Fruit fly (Drosophila melanogaster) whole organism, embryonic: ENCODE data around the gene tho2.
A peak's percentile ranks its signal among the peaks of the same experiment; 100 is the strongest.

Source experiments
- B-H2 ChIP-seq: fragments of 200-800 bp; sonication (Bioruptor generic); optimal IDR thresholded peaks from 2 replicates; lab custom pipeline; 2018; ENCODE audit warnings: missing biosample characterization, mild to moderate bottlenecking, missing genetic modification characterization
- CG10959 ChIP-seq: fragments of 200-800 bp; sonication (Bioruptor generic); IDR thresholded peaks from 2 replicates; pipeline ENCODE4 v1.3.6; 2022; ENCODE audit warnings: missing biosample characterization, missing genetic modification characterization
- CG11247 ChIP-seq: fragments of 200-800 bp; sonication (Bioruptor generic); IDR thresholded peaks from 2 replicates; pipeline ENCODE4 v1.3.6; 2022; ENCODE audit warnings: missing biosample characterization, missing genetic modification characterization
- CG11695 ChIP-seq: fragments of 200-800 bp; sonication (Bioruptor generic); IDR thresholded peaks from 3 replicates; pipeline ENCODE4 v1.3.6; 2022; ENCODE audit warnings: missing biosample characterization, missing genetic modification characterization
- CG12104 ChIP-seq: fragments of 200-800 bp; sonication (Bioruptor generic); optimal IDR thresholded peaks from 3 replicates; lab custom pipeline; 2016; ENCODE audit warnings: missing biosample characterization, missing genetic modification characterization
- CG12155 ChIP-seq: fragments of 200-800 bp; sonication (Bioruptor generic); optimal IDR thresholded peaks from 3 replicates; lab custom pipeline; 2016; ENCODE audit warnings: missing biosample characterization, missing genetic modification characterization
- CG13296 ChIP-seq: fragments of 200-800 bp; sonication (Bioruptor generic); optimal IDR thresholded peaks from 3 replicates; lab custom pipeline; 2018; ENCODE audit warnings: missing biosample characterization, mild to moderate bottlenecking, missing genetic modification characterization
- CG14965 ChIP-seq: fragments of 200-800 bp; sonication (Bioruptor generic); optimal IDR thresholded peaks from 2 replicates; lab custom pipeline; 2016; ENCODE audit warnings: missing biosample characterization, missing genetic modification characterization, borderline replicate concordance
- CG15479 ChIP-seq: fragments of 200-800 bp; sonication (Bioruptor generic); optimal IDR thresholded peaks from 3 replicates; lab custom pipeline; 2019; ENCODE audit warnings: missing biosample characterization, mild to moderate bottlenecking, missing genetic modification characterization, moderate library complexity
- CG15696 ChIP-seq: fragments of 200-800 bp; sonication (Bioruptor generic); optimal IDR thresholded peaks from 2 replicates; lab custom pipeline; 2019; ENCODE audit warnings: missing biosample characterization, mild to moderate bottlenecking, missing genetic modification characterization, moderate library complexity
- CG2199 ChIP-seq: fragments of 200-800 bp; sonication (Bioruptor generic); IDR thresholded peaks from 3 replicates; pipeline ENCODE4 v1.3.6; 2022; ENCODE audit warnings: missing biosample characterization, missing genetic modification characterization
- CG2202 ChIP-seq: fragments of 200-800 bp; sonication (Bioruptor generic); optimal IDR thresholded peaks from 2 replicates; lab custom pipeline; 2018; ENCODE audit warnings: missing biosample characterization, mild to moderate bottlenecking, missing genetic modification characterization
- CG34376 ChIP-seq: fragments of 200-800 bp; sonication (Bioruptor generic); optimal IDR thresholded peaks from 2 replicates; lab custom pipeline; 2018; ENCODE audit warnings: missing biosample characterization, mild to moderate bottlenecking, missing genetic modification characterization
- CG34422 ChIP-seq: fragments of 200-800 bp; sonication (Bioruptor generic); IDR thresholded peaks from 3 replicates; pipeline ENCODE4 v1.3.6; 2022; ENCODE audit warnings: missing biosample characterization, missing genetic modification characterization
- CG3847 ChIP-seq: fragments of 200-800 bp; sonication (Bioruptor generic); IDR thresholded peaks from 2 replicates; pipeline ENCODE4 v1.3.6; 2022; ENCODE audit warnings: missing biosample characterization, missing genetic modification characterization
- CG4707 ChIP-seq: fragments of 200-800 bp; sonication (Bioruptor generic); optimal IDR thresholded peaks from 2 replicates; lab custom pipeline; 2018; ENCODE audit warnings: missing biosample characterization, mild to moderate bottlenecking, missing genetic modification characterization, moderate library complexity
- CG4820 ChIP-seq: fragments of 200-800 bp; sonication (Bioruptor generic); optimal IDR thresholded peaks from 3 replicates; lab custom pipeline; 2016; ENCODE audit warnings: missing biosample characterization, missing genetic modification characterization
- CG6272 ChIP-seq: fragments of 200-800 bp; sonication (Bioruptor generic); IDR thresholded peaks from 2 replicates; pipeline ENCODE4 v1.3.6; 2022; ENCODE audit warnings: missing biosample characterization, missing genetic modification characterization
- CG9437 ChIP-seq: fragments of 200-800 bp; sonication (Bioruptor generic); optimal IDR thresholded peaks from 2 replicates; lab custom pipeline; 2018; ENCODE audit warnings: missing biosample characterization, mild to moderate bottlenecking, missing genetic modification characterization
- D19A ChIP-seq: fragments of 200-800 bp; optimal IDR thresholded peaks from 3 replicates; lab custom pipeline; 2019; ENCODE audit warnings: missing biosample characterization, mild to moderate bottlenecking, missing genetic modification characterization, moderate library complexity
- D19B ChIP-seq: fragments of 200-800 bp; sonication (Bioruptor generic); optimal IDR thresholded peaks from 2 replicates; lab custom pipeline; 2017; ENCODE audit warnings: missing biosample characterization, mild to moderate bottlenecking, missing genetic modification characterization
- Dfd ChIP-seq, 2 experiments: fragments of >200 bp; optimal IDR thresholded peaks; 2 replicates each; lab custom pipeline; 2017; ENCODE audit warnings: missing biosample characterization in 2 of 2, missing genetic modification characterization in 2 of 2
- Ets65A ChIP-seq: fragments of 200-800 bp; sonication (Bioruptor generic); peaks from one replicate; lab custom pipeline; 2016; ENCODE audit warnings: missing biosample characterization, missing genetic modification characterization
- HHEX ChIP-seq: fragments of 200-800 bp; sonication (Bioruptor generic); optimal IDR thresholded peaks from 3 replicates; lab custom pipeline; 2017; ENCODE audit warnings: missing biosample characterization, mild to moderate bottlenecking, missing genetic modification characterization, missing genetic modification reagents
- Nf-YA ChIP-seq: fragments of 200-800 bp; sonication (Bioruptor generic); IDR thresholded peaks from 2 replicates; pipeline ENCODE4 v1.3.6; 2022; ENCODE audit warnings: missing biosample characterization, missing genetic modification characterization
- Scr ChIP-seq: fragments of 200-800 bp; sonication (Bioruptor generic); IDR thresholded peaks from 2 replicates; pipeline ENCODE4 v1.3.6; 2022; ENCODE audit warnings: missing biosample characterization, missing genetic modification characterization; ENCODE audit not compliant: partially characterized antibody
- Sin3A ChIP-seq: fragments of >200 bp; optimal IDR thresholded peaks from 2 replicates; lab custom pipeline; 2018
- ab ChIP-seq: fragments of 200-800 bp; sonication (Bioruptor generic); optimal IDR thresholded peaks from 2 replicates; lab custom pipeline; 2016; ENCODE audit warnings: missing biosample characterization, missing genetic modification characterization
- ase ChIP-seq: fragments of 200-800 bp; sonication (Bioruptor generic); IDR thresholded peaks from 3 replicates; pipeline ENCODE4 v1.3.6; 2022; ENCODE audit warnings: missing biosample characterization, missing genetic modification characterization
- crc ChIP-seq: fragments of 200-800 bp; sonication (Bioruptor generic); optimal IDR thresholded peaks from 2 replicates; lab custom pipeline; 2016; ENCODE audit warnings: missing biosample characterization, missing genetic modification characterization
- dmrt99B ChIP-seq: fragments of 200-800 bp; sonication (Bioruptor generic); optimal IDR thresholded peaks from 2 replicates; lab custom pipeline; 2018; ENCODE audit warnings: missing biosample characterization, mild to moderate bottlenecking, missing genetic modification characterization, moderate library complexity
- ems ChIP-seq: fragments of 200-800 bp; sonication (Bioruptor generic); optimal IDR thresholded peaks from 3 replicates; lab custom pipeline; 2016; ENCODE audit warnings: missing biosample characterization, missing genetic modification characterization
- fd96Cb ChIP-seq: fragments of 200-800 bp; sonication (Bioruptor generic); optimal IDR thresholded peaks from 2 replicates; lab custom pipeline; 2018; ENCODE audit warnings: missing biosample characterization, mild to moderate bottlenecking, missing genetic modification characterization, moderate library complexity
- fru ChIP-seq: fragments of >200 bp; optimal IDR thresholded peaks from 2 replicates; lab custom pipeline; 2017
- gro ChIP-seq: fragments of 200-800 bp; sonication (Bioruptor generic); optimal IDR thresholded peaks from 2 replicates; lab custom pipeline; 2016; ENCODE audit warnings: missing biosample characterization, missing genetic modification characterization
- gsb-n ChIP-seq: fragments of 200-800 bp; sonication (Bioruptor generic); optimal IDR thresholded peaks from 3 replicates; lab custom pipeline; 2018; ENCODE audit warnings: missing biosample characterization, mild to moderate bottlenecking, missing genetic modification characterization
- inv ChIP-seq: fragments of 200-800 bp; sonication (Bioruptor generic); IDR thresholded peaks from 2 replicates; pipeline ENCODE4 v1.3.6; 2022; ENCODE audit warnings: missing biosample characterization, missing genetic modification characterization; ENCODE audit not compliant: partially characterized antibody
- luna ChIP-seq: fragments of 200-800 bp; sonication (Bioruptor generic); optimal IDR thresholded peaks from 2 replicates; lab custom pipeline; 2016; ENCODE audit warnings: missing biosample characterization, missing genetic modification characterization
- otp ChIP-seq: fragments of 200-800 bp; sonication (Bioruptor generic); IDR thresholded peaks from 3 replicates; pipeline ENCODE4, ENCODE4 v1.3.6; 2022; ENCODE audit warnings: missing biosample characterization, missing genetic modification characterization
- peb ChIP-seq: fragments of 200-800 bp; sonication (Bioruptor generic); IDR thresholded peaks from 2 replicates; pipeline ENCODE4 v1.3.6; 2022; ENCODE audit warnings: missing biosample characterization, missing genetic modification characterization
- ranshi ChIP-seq: fragments of 200-800 bp; sonication (Bioruptor generic); IDR thresholded peaks from 2 replicates; pipeline ENCODE4 v1.3.6; 2022; ENCODE audit warnings: missing biosample characterization, missing genetic modification characterization
- sens-2 ChIP-seq: fragments of 200-800 bp; sonication (Bioruptor generic); IDR thresholded peaks from 2 replicates; pipeline ENCODE4 v1.3.6; 2022; ENCODE audit warnings: missing biosample characterization, missing genetic modification characterization
- slbo ChIP-seq: fragments of 200-800 bp; sonication (Bioruptor generic); IDR thresholded peaks from 2 replicates; pipeline ENCODE4 v1.3.6; 2022; ENCODE audit warnings: missing biosample characterization, missing genetic modification characterization
- tin ChIP-seq: fragments of 200-800 bp; sonication (Bioruptor generic); optimal IDR thresholded peaks from 3 replicates; lab custom pipeline; 2016; ENCODE audit warnings: missing biosample characterization, missing genetic modification characterization
- toy ChIP-seq: fragments of 200-800 bp; sonication (Bioruptor generic); IDR thresholded peaks from 2 replicates; pipeline ENCODE4 v1.3.6; 2022; ENCODE audit warnings: missing biosample characterization, missing genetic modification characterization
- trh ChIP-seq: fragments of 200-800 bp; sonication (Bioruptor generic); optimal IDR thresholded peaks from 2 replicates; lab custom pipeline; 2016; ENCODE audit warnings: missing biosample characterization, missing genetic modification characterization
- unc-4 ChIP-seq: fragments of 200-800 bp; sonication (Bioruptor generic); IDR thresholded peaks from 2 replicates; pipeline ENCODE4 v1.3.6; 2022; ENCODE audit warnings: missing biosample characterization, missing genetic modification characterization; ENCODE audit not compliant: partially characterized antibody
- vfl ChIP-seq: fragments of 200-800 bp; sonication (Bioruptor generic); optimal IDR thresholded peaks from 2 replicates; lab custom pipeline; 2016; ENCODE audit warnings: missing biosample characterization, missing genetic modification characterization
- zen ChIP-seq: fragments of 200-800 bp; sonication (Bioruptor generic); optimal IDR thresholded peaks from 3 replicates; lab custom pipeline; 2018; ENCODE audit warnings: missing biosample characterization, mild to moderate bottlenecking, missing genetic modification characterization, moderate library complexity
- zen2 ChIP-seq: fragments of 200-800 bp; sonication (Bioruptor generic); IDR thresholded peaks from 3 replicates; pipeline ENCODE4 v1.3.6; 2022; ENCODE audit warnings: missing biosample characterization, missing genetic modification characterization; ENCODE audit not compliant: partially characterized antibody

Gene tho2

DNA sequence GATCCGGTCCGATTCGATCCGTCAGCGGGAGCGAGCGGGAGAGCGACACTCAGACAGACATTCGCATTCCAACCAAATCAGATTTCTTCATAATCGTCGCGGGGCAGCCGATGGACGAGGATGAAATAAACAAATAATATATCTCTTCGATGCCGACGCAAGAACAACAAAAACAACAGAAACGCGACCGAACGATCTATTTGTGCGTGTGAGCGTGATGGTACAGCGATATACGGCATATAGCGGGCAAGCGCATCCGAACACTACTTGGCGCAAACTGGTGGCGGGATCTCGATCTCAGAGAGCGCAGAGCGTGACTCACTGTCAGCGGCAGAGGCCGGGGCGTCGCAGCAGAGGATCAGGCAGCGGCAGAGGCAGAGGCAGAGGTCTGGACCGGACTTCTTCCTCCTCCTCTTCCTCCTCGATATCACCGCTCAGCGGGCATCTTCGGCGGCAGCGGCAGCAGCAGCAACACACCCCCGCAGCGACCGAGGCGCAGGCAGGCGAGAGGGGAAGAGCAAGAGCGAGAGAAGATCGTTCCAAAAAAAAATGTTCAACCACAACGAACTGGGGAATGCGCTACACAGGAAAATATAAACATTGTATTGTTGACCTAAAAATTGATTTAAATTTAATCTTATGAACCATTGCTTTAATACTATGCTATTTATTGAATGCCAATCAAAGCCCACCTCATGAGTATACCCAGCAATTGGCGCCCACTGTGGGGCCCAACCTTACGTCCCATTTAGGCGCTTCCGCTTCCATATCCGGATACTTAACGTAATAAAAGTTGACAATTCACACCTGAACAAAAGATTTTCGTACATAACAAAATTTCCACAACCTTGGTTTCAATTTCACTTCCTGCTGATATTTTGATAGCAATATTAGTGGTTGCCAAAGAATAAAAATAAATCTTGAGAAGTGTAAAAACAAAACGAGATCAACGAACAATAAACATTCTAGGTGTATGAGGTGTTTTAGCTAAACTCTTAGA is 16.6 kb upstream of the tho2 start (continued):
- TF ChIP-seq Ets65A (GFP tag; lab: Kevin White, UChicago) (peak; percentile 93), CG15696 (tag; lab: Kevin White, UChicago) (no peak), zen2 (no peak), CG13296 (GFP tag; lab: Kevin White, UChicago) (no peak), Sin3A (lab: Kevin White, UChicago) (no peak), ab (peak; percentile 47), inv (GFP tag; lab: Robert Waterston, UW) (no peak), dmrt99B (tag; lab: Kevin White, UChicago) (no peak), ranshi (GFP tag; lab: Robert Waterston, UW) (peak; percentile 19; the same call in 1 of the 2 replicates), Nf-YA (GFP tag; lab: Robert Waterston, UW) (no peak), fru (lab: Kevin White, UChicago) (no peak), ems (peak; percentile 21), CG11695 (GFP tag; lab: Robert Waterston, UW) (peak; percentile 28; the same call in 1 of the 3 replicates), CG15479 (GFP tag; lab: Kevin White, UChicago) (peak; percentile 96), gro (no peak), D19A (tag; lab: Kevin White, UChicago) (peak; percentile 91), sens-2 (GFP tag; lab: Robert Waterston, UW) (no peak), CG34422 (GFP tag; lab: Robert Waterston, UW) (peak; percentile 33; the same call in 1 of the 3 replicates), Scr (GFP tag; lab: Robert Waterston, UW) (peak; percentile 51), unc-4 (no peak), otp (GFP tag; lab: Robert Waterston, UW) (no peak), tin (GFP tag; lab: Kevin White, UChicago) (peak; percentile 50), fd96Cb (peak; percentile 49), peb (GFP tag; lab: Robert Waterston, UW) (no peak), CG4820 (peak; percentile 15), zen (tag; lab: Kevin White, UChicago) (no peak), CG12155 (GFP tag; lab: Kevin White, UChicago) (peak; percentile 12), CG2202 (tag; lab: Kevin White, UChicago) (peak; percentile 8), Dfd (GFP tag; optimal IDR thresholded peaks at IDR 0.05; lab: Kevin White, UChicago) (no peak), CG12104 (peak; percentile 3), vfl (GFP tag; lab: Kevin White, UChicago) (peak; percentile 22), D19B (GFP tag; lab: Kevin White, UChicago) (no peak), ase (GFP tag; lab: Robert Waterston, UW) (no peak), gsb-n (peak; percentile 27), crc (GFP tag; lab: Kevin White, UChicago) (no peak), CG2199 (peak; percentile 59; the same call in 1 of the 3 replicates), CG14965 (no peak), CG6272 (GFP tag; lab: Robert Waterston, UW) (no peak), CG34376 (GFP tag; lab: Kevin White, UChicago) (peak; percentile 54), trh (GFP tag; lab: Kevin White, UChicago) (no peak), CG9437 (GFP tag; lab: Kevin White, UChicago) (peak; percentile 80), CG11247 (GFP tag; lab: Robert Waterston, UW) (peak; percentile 28; the same call in 1 of the 2 replicates), CG3847 (GFP tag; lab: Robert Waterston, UW) (no peak), luna (GFP tag; lab: Kevin White, UChicago) (peak; percentile 7), HHEX (GFP tag; lab: Kevin White, UChicago) (peak; percentile 29), slbo (peak; percentile 63), toy (no peak), CG4707 (GFP tag; lab: Kevin White, UChicago) (no peak), B-H2 (GFP tag; lab: Kevin White, UChicago) (no peak), CG10959 (GFP tag; lab: Robert Waterston, UW) (no peak; the same call in 1 of the 2 replicates)
